Fruit fly (Drosophila melanogaster): ENCODE data around the gene wus.

Gene wus

dm6 chrX:16968148-16968823, 27.6 kb upstream of the wus start, which contains the start of gene Ubr1 (continued):
- TF ChIP-seq eg (GFP tag; IDR thresholded peaks at IDR 0.05) (peak; percentile 93), dsx (GFP tag; optimal IDR thresholded peaks at IDR 0.05; ENCODE audit: poor library complexity, severe bottlenecking) (no peak), achi (GFP tag; optimal IDR thresholded peaks at IDR 0.05) (no peak)

- TF ChIP-seq svp (GFP tag) (peak; percentile 71), CG10669 (GFP tag; optimal IDR thresholded peaks at IDR 0.05) (peak; percentile 45), Sox102F (GFP tag; optimal IDR thresholded peaks at IDR 0.05) (peak; percentile 51), CG10631 (GFP tag; optimal IDR thresholded peaks at IDR 0.05) (peak; percentile 31), acj6 (GFP tag; optimal IDR thresholded peaks at IDR 0.05) (peak; percentile 59), Met (GFP tag; optimal IDR thresholded peaks at IDR 0.05) (peak; percentile 71), pdm3 (GFP tag; optimal IDR thresholded peaks at IDR 0.05) (peak; percentile 65), Ets96B (tag; optimal IDR thresholded peaks at IDR 0.05) (peak; percentile 29), CG32006 (GFP tag; optimal IDR thresholded peaks at IDR 0.05) (no peak), salr (GFP tag; optimal IDR thresholded peaks at IDR 0.05) (peak in 1 of 2 experiments; percentile 37), Sox14 (GFP tag; optimal IDR thresholded peaks at IDR 0.05) (peak; percentile 49), CG3919 (GFP tag; optimal IDR thresholded peaks at IDR 0.05) (peak; percentile 79), fd85E (GFP tag; optimal IDR thresholded peaks at IDR 0.05) (no peak), Eip78C (GFP tag) (no peak), CG11902 (GFP tag; optimal IDR thresholded peaks at IDR 0.05) (no peak), Ets21C (GFP tag; optimal IDR thresholded peaks at IDR 0.05) (peak; percentile 12), esn (GFP tag; optimal IDR thresholded peaks at IDR 0.05) (peak; percentile 68), CG16779 (tag; optimal IDR thresholded peaks at IDR 0.05) (no peak), CG11294 (GFP tag; IDR thresholded peaks at IDR 0.05) (no peak), CG8632 (GFP tag; optimal IDR thresholded peaks at IDR 0.05) (no peak), CG6808 (GFP tag; optimal IDR thresholded peaks at IDR 0.05) (peak; percentile 20), Gug (GFP tag; IDR thresholded peaks at IDR 0.05) (0 out of 2 replicates have a peak, but pooled peaks have one; percentile 25), ss (GFP tag; optimal IDR thresholded peaks at IDR 0.05) (peak; percentile 26 to 50), CG9139 (GFP tag; optimal IDR thresholded peaks at IDR 0.05) (peak; percentile 47), Eip75B (GFP tag; optimal IDR thresholded peaks at IDR 0.05) (peak; percentile 67), Hr38 (GFP tag; optimal IDR thresholded peaks at IDR 0.05) (no peak), OdsH (GFP tag; optimal IDR thresholded peaks at IDR 0.05) (peak; percentile 61), CG8119 (GFP tag; IDR thresholded peaks at IDR 0.05) (no peak), cyc (GFP tag; optimal IDR thresholded peaks at IDR 0.05) (peak; percentile 64), CG6163 (GFP tag; IDR thresholded peaks at IDR 0.05) (peak; percentile 70), vri (GFP tag; optimal IDR thresholded peaks at IDR 0.05) (peak; percentile 6), Eip93F (GFP tag; optimal IDR thresholded peaks at IDR 0.05) (no peak), Hr39 (GFP tag; optimal IDR thresholded peaks at IDR 0.05) (peak; percentile 52), CG7368 (GFP tag; optimal IDR thresholded peaks at IDR 0.05) (peak; percentile 56), achi (GFP tag; optimal IDR thresholded peaks at IDR 0.05) (peak; percentile 26), fkh (GFP tag; optimal IDR thresholded peaks at IDR 0.05) (no peak), net (GFP tag; optimal IDR thresholded peaks at IDR 0.05) (peak; percentile 46), CG15336 (GFP tag; IDR thresholded peaks at IDR 0.05) (no peak), topi (GFP tag; optimal IDR thresholded peaks at IDR 0.05) (peak; percentile 67), CG6854 (GFP tag; optimal IDR thresholded peaks at IDR 0.05) (peak; percentile 71), CG3032 (tag; optimal IDR thresholded peaks at IDR 0.05) (peak; percentile 57), Smox (GFP tag; optimal IDR thresholded peaks at IDR 0.05) (peak; percentile 41), CG11762 (GFP tag; optimal IDR thresholded peaks at IDR 0.05; ENCODE audit: insufficient read depth) (peak; percentile 19), CG8319 (GFP tag; optimal IDR thresholded peaks at IDR 0.05) (peak; percentile 30), Lpt (GFP tag; optimal IDR thresholded peaks at IDR 0.05) (peak; percentile 5), CG6792 (GFP tag; optimal IDR thresholded peaks at IDR 0.05) (peak; percentile 41), CG6276 (GFP tag; optimal IDR thresholded peaks at IDR 0.05) (no peak), eg (GFP tag; IDR thresholded peaks at IDR 0.05) (0 out of 3 replicates have a peak, but pooled peaks have one; percentile 16)
These were observed 26.7 kb upstream of the wus start for dm6 chrX:16967415-16967814.

All from whole organism, prepupa.